Worm (Caenorhabditis elegans) whole organism, early embryonic: ENCODE data around the gene spe-41.

Experiments used
- B0310.2 ChIP-seq: sonication (generic microtip); optimal IDR thresholded peaks from 2 replicates; lab custom pipeline; 2016; ENCODE audit warnings: mild to moderate bottlenecking, missing genetic modification characterization, missing compliant biosample characterization
- F13C5.2 ChIP-seq: sonication (generic microtip); optimal IDR thresholded peaks from 2 replicates; lab custom pipeline; 2017; ENCODE audit warnings: mild to moderate bottlenecking, missing genetic modification characterization, inconsistent platforms, missing compliant biosample characterization
- aly-1 ChIP-seq: sonication (generic microtip); optimal IDR thresholded peaks from 2 replicates; lab custom pipeline; 2016; ENCODE audit warnings: missing genetic modification characterization, missing compliant biosample characterization
- ama-1 ChIP-seq: fragments of 150-350 bp; optimal IDR thresholded peaks from 2 replicates; lab custom pipeline; 2014
- ceh-13 ChIP-seq: fragments of 200-800 bp; sonication (Bioruptor generic); optimal IDR thresholded peaks from 2 replicates; lab custom pipeline; 2018; ENCODE audit warnings: mild to moderate bottlenecking, missing genetic modification characterization, missing compliant biosample characterization
- ceh-36 ChIP-seq: sonication (generic microtip); optimal IDR thresholded peaks from 2 replicates; lab custom pipeline; 2016; ENCODE audit warnings: missing genetic modification characterization, inconsistent platforms, missing compliant biosample characterization
- ets-7 ChIP-seq: sonication (generic microtip); optimal IDR thresholded peaks from 2 replicates; lab custom pipeline; 2016; ENCODE audit warnings: missing genotype, missing genetic modification characterization, missing compliant biosample characterization
- flt-1 ChIP-seq: fragments of 200-800 bp; sonication (Bioruptor generic); IDR thresholded peaks from 2 replicates; pipeline ENCODE4 v1.3.6; 2022; ENCODE audit warnings: missing genetic modification characterization, missing compliant biosample characterization
- hmbx-1 ChIP-seq: sonication (generic microtip); optimal IDR thresholded peaks from 2 replicates; lab custom pipeline; 2016; ENCODE audit warnings: mild to moderate bottlenecking, missing genetic modification characterization, missing compliant biosample characterization
- hmg-4 ChIP-seq: fragments of 200-800 bp; sonication (Bioruptor generic); optimal IDR thresholded peaks from 2 replicates; lab custom pipeline; 2018; ENCODE audit warnings: mild to moderate bottlenecking, missing genetic modification characterization, missing compliant biosample characterization
- hnd-1 ChIP-seq: sonication (generic microtip); optimal IDR thresholded peaks from 2 replicates; lab custom pipeline; 2016; ENCODE audit warnings: missing genetic modification characterization, missing compliant biosample characterization
- pes-1 ChIP-seq: fragments of 200-800 bp; sonication (Bioruptor generic); IDR thresholded peaks from 2 replicates; pipeline ENCODE4 v1.3.6; 2022; ENCODE audit warnings: missing genetic modification reagents, missing genetic modification characterization, missing compliant biosample characterization
- scrt-1 ChIP-seq: fragments of 200-800 bp; sonication (Bioruptor generic); IDR thresholded peaks from 2 replicates; pipeline ENCODE4 v1.3.6; 2022; ENCODE audit warnings: missing genetic modification characterization, missing compliant biosample characterization
- sea-1 ChIP-seq: fragments of 200-800 bp; sonication (Bioruptor generic); conservative IDR thresholded peaks from 2 replicates; pipeline ENCODE4 v1.3.6; 2022; ENCODE audit warnings: missing genetic modification characterization, missing compliant biosample characterization
- tbx-11 ChIP-seq: fragments of 200-800 bp; sonication (Bioruptor generic); IDR thresholded peaks from 2 replicates; pipeline ENCODE4 v1.3.6; 2022; ENCODE audit warnings: missing genetic modification characterization, missing compliant biosample characterization
- tbx-37 ChIP-seq: fragments of 200-800 bp; sonication (Bioruptor generic); conservative IDR thresholded peaks from 2 replicates; pipeline ENCODE4 v1.3.6; 2022; ENCODE audit warnings: missing genetic modification reagents, missing genetic modification characterization, missing compliant biosample characterization
- tra-4 ChIP-seq: sonication (generic microtip); optimal IDR thresholded peaks from 2 replicates; lab custom pipeline; 2017; ENCODE audit warnings: missing genetic modification characterization, missing compliant biosample characterization

spe-41 gene

ce11 chrIII:3395874-3396467, 48.0 kb downstream of the spe-41 start, which contains the start of gene cri-3:
Gene cri-3, plus strand, starts transcription at chrIII:3396355.
- TF ChIP-seq tbx-11 (GFP tag; lab: Robert Waterston, UW) (no peak), ets-7 (tag; lab: Kevin White, UChicago) (no peak), tbx-37 (GFP tag; lab: Robert Waterston, UW) (no peak), hnd-1 (tag; lab: Kevin White, UChicago) (no peak)

DNA sequence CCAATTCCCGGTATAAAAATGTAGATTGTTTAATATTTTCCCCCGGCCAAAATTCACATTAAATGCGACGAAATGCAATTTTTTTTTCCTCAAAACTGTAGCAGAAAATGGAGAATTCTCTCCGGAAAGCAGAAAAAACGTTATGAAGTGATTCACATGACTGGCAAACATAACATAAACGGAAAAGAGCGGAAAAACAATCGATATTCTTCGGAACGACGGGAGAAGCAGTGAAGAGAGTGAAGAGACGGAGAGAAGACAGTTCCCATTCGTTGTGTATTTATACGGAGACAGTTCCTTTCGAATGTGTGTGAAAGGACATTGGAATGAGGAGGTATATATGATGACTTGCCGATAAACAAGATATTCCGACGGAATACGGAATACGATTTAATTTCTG, 48.9 kb downstream of the spe-41 start:
- TF ChIP-seq ets-7 (tag; lab: Kevin White, UChicago) (no peak), B0310.2 (tag; lab: Kevin White, UChicago) (no peak), tra-4 (tag; lab: Kevin White, UChicago) (no peak), aly-1 (tag; lab: Kevin White, UChicago) (no peak), scrt-1 (GFP tag; lab: Robert Waterston, UW) (no peak), ceh-13 (GFP tag; lab: Kevin White, UChicago) (no peak), ama-1 (lab: Kevin White, UChicago) (no peak), hmbx-1 (tag; lab: Kevin White, UChicago) (no peak), ceh-36 (tag; lab: Kevin White, UChicago) (no peak), flt-1 (GFP tag; lab: Robert Waterston, UW) (no peak), sea-1 (GFP tag; lab: Robert Waterston, UW) (no peak), tbx-37 (GFP tag; lab: Robert Waterston, UW) (no peak), hnd-1 (tag; lab: Kevin White, UChicago) (no peak), pes-1 (GFP tag; lab: Robert Waterston, UW) (no peak), hmg-4 (GFP tag; lab: Kevin White, UChicago) (no peak)

- no peak for TF ChIP-seq tbx-37 (GFP tag; lab: Robert Waterston, UW)
- no peak for TF ChIP-seq hmbx-1 (tag; lab: Kevin White, UChicago)
- TF ChIP-seq tra-4 (tag; lab: Kevin White, UChicago) = no peak
- TF ChIP-seq ets-7 (tag; lab: Kevin White, UChicago) = no peak
- no peak for TF ChIP-seq aly-1 (tag; lab: Kevin White, UChicago)
- no peak for TF ChIP-seq sea-1 (GFP tag; lab: Robert Waterston, UW)
- TF ChIP-seq ama-1 (lab: Kevin White, UChicago) = no peak
- TF ChIP-seq flt-1 (GFP tag; lab: Robert Waterston, UW) = no peak
- TF ChIP-seq pes-1 (GFP tag; lab: Robert Waterston, UW) = no peak
- no peak for TF ChIP-seq ceh-13 (GFP tag; lab: Kevin White, UChicago)
- no peak for TF ChIP-seq hnd-1 (tag; lab: Kevin White, UChicago)
- no peak for TF ChIP-seq ceh-36 (tag; lab: Kevin White, UChicago)
- TF ChIP-seq tbx-11 (GFP tag; lab: Robert Waterston, UW) = no peak
- no peak for TF ChIP-seq hmg-4 (GFP tag; lab: Kevin White, UChicago)
- TF ChIP-seq B0310.2 (tag; lab: Kevin White, UChicago) = no peak
- no peak for TF ChIP-seq scrt-1 (GFP tag; lab: Robert Waterston, UW)
- TF ChIP-seq F13C5.2 = no peak
Observed at ce11 chrIII:3393687-3394086, 50.3 kb downstream of the spe-41 start, which contains the start of gene mlc-4. Gene mlc-4, minus strand, starts transcription at chrIII:3393787.

ce11 chrIII:3390144-3390543, 53.9 kb downstream of the spe-41 start:
- TF ChIP-seq hnd-1 (tag; lab: Kevin White, UChicago) (no peak), ama-1 (lab: Kevin White, UChicago) (no peak), tbx-37 (GFP tag; lab: Robert Waterston, UW) (no peak), scrt-1 (GFP tag; lab: Robert Waterston, UW) (no peak), tra-4 (tag; lab: Kevin White, UChicago) (no peak), B0310.2 (tag; lab: Kevin White, UChicago) (no peak), sea-1 (GFP tag; lab: Robert Waterston, UW) (no peak), ceh-13 (GFP tag; lab: Kevin White, UChicago) (no peak), aly-1 (tag; lab: Kevin White, UChicago) (no peak), flt-1 (GFP tag; lab: Robert Waterston, UW) (no peak), F13C5.2 (no peak), pes-1 (GFP tag; lab: Robert Waterston, UW) (no peak), hmbx-1 (tag; lab: Kevin White, UChicago) (no peak), hmg-4 (GFP tag; lab: Kevin White, UChicago) (no peak), tbx-11 (GFP tag; lab: Robert Waterston, UW) (no peak), ets-7 (tag; lab: Kevin White, UChicago) (no peak)

DNA sequence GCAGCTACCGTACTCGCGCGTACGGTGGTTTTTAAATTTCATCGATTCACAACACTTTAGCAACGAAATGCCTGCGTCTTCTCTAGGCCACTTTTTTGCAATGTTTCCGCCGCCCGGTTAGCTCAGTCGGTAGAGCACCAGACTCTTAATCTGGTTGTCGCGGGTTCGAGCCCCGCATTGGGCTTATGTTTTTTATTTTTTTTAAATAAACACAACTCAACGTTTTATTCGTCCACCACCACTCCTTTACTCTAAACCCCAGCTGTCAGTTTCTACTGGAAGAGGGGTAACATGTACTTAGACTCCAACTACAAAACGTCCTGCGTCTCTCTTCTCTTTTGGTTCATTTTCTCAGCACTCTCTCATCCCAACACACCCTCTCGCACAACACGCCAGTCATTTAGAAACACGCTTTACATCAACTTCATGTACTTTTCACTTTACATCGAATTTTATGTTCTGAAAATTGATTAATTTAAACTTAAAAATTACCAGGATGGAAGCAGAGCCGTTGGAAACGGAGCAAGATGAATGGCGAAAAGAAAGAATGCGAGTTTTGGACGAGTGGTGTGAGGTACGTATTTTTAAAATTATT, 54.5 kb downstream of the spe-41 start, which contains the start of the genes elmd-1 and hecw-1:
TSS of gene elmd-1 (plus strand) at position 494 of the 595 bp plus-strand sequence.
TSS of gene hecw-1 (minus strand) at position 545 of the 595 bp plus-strand sequence.
- TF ChIP-seq tra-4 (tag; lab: Kevin White, UChicago) (no peak), hmbx-1 (tag; lab: Kevin White, UChicago) (no peak), ceh-13 (GFP tag; lab: Kevin White, UChicago) (no peak), F13C5.2 (no peak), B0310.2 (tag; lab: Kevin White, UChicago) (no peak), hmg-4 (GFP tag; lab: Kevin White, UChicago) (peak; percentile 58), sea-1 (GFP tag; lab: Robert Waterston, UW) (no peak; the same call in 1 of the 2 replicates), hnd-1 (tag; lab: Kevin White, UChicago) (no peak), scrt-1 (GFP tag; lab: Robert Waterston, UW) (peak; percentile 66), pes-1 (GFP tag; lab: Robert Waterston, UW) (peak; percentile 78), aly-1 (tag; lab: Kevin White, UChicago) (no peak), ets-7 (tag; lab: Kevin White, UChicago) (no peak), ceh-36 (tag; lab: Kevin White, UChicago) (peak; percentile 52), ama-1 (lab: Kevin White, UChicago) (no peak), tbx-37 (GFP tag; lab: Robert Waterston, UW) (no peak; the same call in 1 of the 2 replicates), tbx-11 (GFP tag; lab: Robert Waterston, UW) (peak; percentile 57; the same call in 1 of the 2 replicates), flt-1 (GFP tag; lab: Robert Waterston, UW) (0 out of 2 replicates have a peak, but pooled peaks have one; percentile 19)
